Fruit fly (Drosophila melanogaster) whole organism, embryonic: ENCODE results near the gene IntS6.

ENCODE experiments used
- Blimp-1 ChIP-seq: fragments of 200-800 bp; sonication (Bioruptor generic); optimal IDR thresholded peaks from 3 replicates; lab custom pipeline; 2018; ENCODE audit warnings: missing biosample characterization, missing genetic modification characterization, mild to moderate bottlenecking, moderate library complexity, missing genetic modification reagents
- BtbVII ChIP-seq: fragments of 200-800 bp; sonication (Bioruptor generic); optimal IDR thresholded peaks from 3 replicates; lab custom pipeline; 2017; ENCODE audit warnings: missing biosample characterization, mild to moderate bottlenecking, missing genetic modification characterization
- CG10654 ChIP-seq: fragments of 200-800 bp; sonication (Bioruptor generic); optimal IDR thresholded peaks from 2 replicates; lab custom pipeline; 2016; ENCODE audit warnings: missing biosample characterization, missing genetic modification characterization
- CG11456 ChIP-seq: fragments of 200-800 bp; sonication (Bioruptor generic); IDR thresholded peaks from 3 replicates; pipeline ENCODE4 v1.3.6; 2022; ENCODE audit warnings: missing biosample characterization, missing genetic modification characterization
- CG11560 ChIP-seq: fragments of 200-800 bp; sonication (Bioruptor generic); IDR thresholded peaks from 3 replicates; pipeline ENCODE4 v1.3.6; 2022; ENCODE audit warnings: missing biosample characterization, missing genetic modification characterization
- CG11723 ChIP-seq: fragments of 200-800 bp; sonication (Bioruptor generic); optimal IDR thresholded peaks from 2 replicates; lab custom pipeline; 2017; ENCODE audit warnings: missing biosample characterization, mild to moderate bottlenecking, missing genetic modification characterization
- CG1233 ChIP-seq: fragments of 200-800 bp; sonication (Bioruptor generic); optimal IDR thresholded peaks from 4 replicates; lab custom pipeline; 2018; ENCODE audit warnings: missing biosample characterization, mild to moderate bottlenecking, missing genetic modification characterization
- CG15479 ChIP-seq: fragments of 200-800 bp; sonication (Bioruptor generic); optimal IDR thresholded peaks from 3 replicates; lab custom pipeline; 2019; ENCODE audit warnings: missing biosample characterization, mild to moderate bottlenecking, missing genetic modification characterization, moderate library complexity
- CG1602 ChIP-seq: fragments of 200-800 bp; sonication (Bioruptor generic); optimal IDR thresholded peaks from 3 replicates; lab custom pipeline; 2016; ENCODE audit warnings: missing biosample characterization, missing genetic modification characterization
- CG16863 ChIP-seq: fragments of 200-800 bp; sonication (Bioruptor generic); optimal IDR thresholded peaks from 3 replicates; lab custom pipeline; 2016; ENCODE audit warnings: missing biosample characterization, missing genetic modification characterization
- CG17361 ChIP-seq: fragments of 200-800 bp; sonication (Bioruptor generic); IDR thresholded peaks from 3 replicates; pipeline ENCODE4 v1.3.6; 2022; ENCODE audit warnings: missing biosample characterization, missing genetic modification characterization
- CG31224 ChIP-seq: fragments of 200-800 bp; sonication (Bioruptor generic); IDR thresholded peaks from 2 replicates; pipeline ENCODE4 v1.3.6; 2022; ENCODE audit warnings: missing biosample characterization, missing genetic modification characterization
- CG31441 ChIP-seq: fragments of 200-800 bp; sonication (Bioruptor generic); IDR thresholded peaks from 2 replicates; pipeline ENCODE4 v1.3.6; 2022; ENCODE audit warnings: missing biosample characterization, missing genetic modification characterization
- CG43689 ChIP-seq: fragments of 200-800 bp; sonication (Bioruptor generic); IDR thresholded peaks from 2 replicates; pipeline ENCODE4 v1.3.6; 2022; ENCODE audit warnings: missing biosample characterization, missing genetic modification characterization
- CG8290 ChIP-seq, 3 experiments: fragments of 200-800 bp; sonication (Bioruptor generic); optimal IDR thresholded peaks; 2 replicates each; lab custom pipeline; 2016 to 2019; ENCODE audit warnings: missing biosample characterization in 3 of 3, missing genetic modification characterization in 3 of 3, mild to moderate bottlenecking in 2 of 3, moderate library complexity in 1 of 3
- CG9727 ChIP-seq: fragments of 200-800 bp; sonication (Bioruptor generic); optimal IDR thresholded peaks from 3 replicates; lab custom pipeline; 2017; ENCODE audit warnings: missing biosample characterization, mild to moderate bottlenecking, missing genetic modification characterization
- Chrac-16 ChIP-seq: fragments of 200-800 bp; sonication (Bioruptor generic); optimal IDR thresholded peaks from 3 replicates; lab custom pipeline; 2016; ENCODE audit warnings: missing biosample characterization, missing genetic modification characterization
- H2.0 ChIP-seq: fragments of 200-800 bp; sonication (Bioruptor generic); IDR thresholded peaks from 2 replicates; pipeline ENCODE4 v1.3.6; 2022; ENCODE audit warnings: missing biosample characterization, missing genetic modification characterization
- Hr3 ChIP-seq: fragments of 200-800 bp; sonication (Bioruptor generic); optimal IDR thresholded peaks from 3 replicates; lab custom pipeline; 2016; ENCODE audit warnings: missing biosample characterization, missing genetic modification characterization
- Hr78 ChIP-seq, 2 experiments: fragments of 200-800 bp in 1 of 2; fragments of >200 bp in 1 of 2; sonication (Bioruptor generic) in 1 of 2; optimal IDR thresholded peaks; 2 replicates each; lab custom pipeline; 2017 to 2019; ENCODE audit warnings: missing biosample characterization in 2 of 2, missing genetic modification characterization in 2 of 2, mild to moderate bottlenecking in 1 of 2, moderate library complexity in 1 of 2
- Nf-YC ChIP-seq: fragments of 200-800 bp; optimal IDR thresholded peaks from 3 replicates; lab custom pipeline; 2019; ENCODE audit warnings: missing biosample characterization, mild to moderate bottlenecking, missing genetic modification characterization, moderate library complexity
- PHDP ChIP-seq: fragments of 200-800 bp; sonication (Bioruptor generic); optimal IDR thresholded peaks from 3 replicates; lab custom pipeline; 2018; ENCODE audit warnings: missing biosample characterization, mild to moderate bottlenecking, missing genetic modification characterization, moderate library complexity
- Ptx1 ChIP-seq: fragments of 200-800 bp; sonication (Bioruptor generic); IDR thresholded peaks from 2 replicates; pipeline ENCODE4 v1.3.6; 2022; ENCODE audit warnings: missing biosample characterization, missing genetic modification characterization
- Sox100B ChIP-seq: fragments of 200-800 bp; sonication (Bioruptor generic); optimal IDR thresholded peaks from 3 replicates; lab custom pipeline; 2018; ENCODE audit warnings: missing biosample characterization, mild to moderate bottlenecking, missing genetic modification characterization
- Spps ChIP-seq: fragments of 200-800 bp; sonication (Bioruptor generic); optimal IDR thresholded peaks from 2 replicates; lab custom pipeline; 2018; ENCODE audit warnings: missing biosample characterization, mild to moderate bottlenecking, missing genetic modification characterization
- Sry-β ChIP-seq: fragments of 200-800 bp; sonication (Bioruptor generic); optimal IDR thresholded peaks from 2 replicates; lab custom pipeline; 2018; ENCODE audit warnings: missing biosample characterization, mild to moderate bottlenecking, missing genetic modification characterization, moderate library complexity
- Ssrp ChIP-seq: fragments of 200-800 bp; sonication (Bioruptor generic); optimal IDR thresholded peaks from 2 replicates; lab custom pipeline; 2018; ENCODE audit warnings: missing biosample characterization, mild to moderate bottlenecking, missing genetic modification characterization, moderate library complexity
- al ChIP-seq: fragments of 200-800 bp; sonication (Bioruptor generic); IDR thresholded peaks from 2 replicates; pipeline ENCODE4 v1.3.6; 2022; ENCODE audit warnings: missing biosample characterization, missing genetic modification characterization
- ap ChIP-seq: fragments of 200-800 bp; sonication (Bioruptor generic); IDR thresholded peaks from 2 replicates; pipeline ENCODE4 v1.3.6; 2022; ENCODE audit warnings: missing biosample characterization, missing genetic modification characterization
- bcd ChIP-seq: fragments of 200-800 bp; sonication (Bioruptor generic); optimal IDR thresholded peaks from 2 replicates; lab custom pipeline; 2017; ENCODE audit warnings: missing biosample characterization, mild to moderate bottlenecking, missing genetic modification characterization
- danr ChIP-seq: fragments of 200-800 bp; sonication (Bioruptor generic); IDR thresholded peaks from 2 replicates; pipeline ENCODE4 v1.3.6; 2022; ENCODE audit warnings: missing biosample characterization, missing genetic modification characterization
- dm ChIP-seq: fragments of 200-800 bp; sonication (Bioruptor generic); optimal IDR thresholded peaks from 3 replicates; lab custom pipeline; 2016; ENCODE audit warnings: missing biosample characterization, missing genetic modification characterization
- ewg ChIP-seq: fragments of 200-800 bp; sonication (Bioruptor generic); optimal IDR thresholded peaks from 3 replicates; lab custom pipeline; 2017; ENCODE audit warnings: mild to moderate bottlenecking, missing biosample characterization, missing genetic modification reagents, missing genetic modification characterization
- gcm ChIP-seq: fragments of 200-800 bp; sonication (Bioruptor generic); optimal IDR thresholded peaks from 2 replicates; lab custom pipeline; 2019; ENCODE audit warnings: missing biosample characterization, mild to moderate bottlenecking, missing genetic modification characterization, moderate library complexity
- gem ChIP-seq: fragments of 200-800 bp; sonication (Bioruptor generic); optimal IDR thresholded peaks from 2 replicates; lab custom pipeline; 2019; ENCODE audit warnings: missing biosample characterization, mild to moderate bottlenecking, missing genetic modification characterization, moderate library complexity
- grau ChIP-seq: fragments of 200-800 bp; optimal IDR thresholded peaks from 3 replicates; lab custom pipeline; 2019; ENCODE audit warnings: missing biosample characterization, mild to moderate bottlenecking, missing genetic modification characterization, moderate library complexity
- lab ChIP-seq: fragments of 200-800 bp; sonication (Bioruptor generic); optimal IDR thresholded peaks from 3 replicates; lab custom pipeline; 2017; ENCODE audit warnings: missing biosample characterization, missing genetic modification characterization, mild to moderate bottlenecking, moderate library complexity, missing genetic modification reagents
- lola ChIP-seq, 3 experiments: fragments of >200 bp in 2 of 3; fragments of 200-800 bp in 1 of 3; sonication (Bioruptor generic) in 1 of 3; optimal IDR thresholded peaks; 2 replicates each; lab custom pipeline; 2017 to 2019; ENCODE audit warnings: missing biosample characterization in 3 of 3, missing genetic modification characterization in 3 of 3, mild to moderate bottlenecking in 1 of 3, moderate library complexity in 1 of 3
- nau ChIP-seq: fragments of 200-800 bp; sonication (Bioruptor generic); optimal IDR thresholded peaks from 3 replicates; lab custom pipeline; 2017; ENCODE audit warnings: missing biosample characterization, mild to moderate bottlenecking, missing genetic modification characterization, missing genetic modification reagents
- nom ChIP-seq: fragments of 200-800 bp; sonication (Bioruptor generic); optimal IDR thresholded peaks from 2 replicates; lab custom pipeline; 2017; ENCODE audit warnings: missing biosample characterization, missing genetic modification characterization, mild to moderate bottlenecking, moderate library complexity, missing genetic modification reagents
- odd ChIP-seq: fragments of 200-800 bp; sonication (Bioruptor generic); optimal IDR thresholded peaks from 2 replicates; lab custom pipeline; 2017; ENCODE audit warnings: missing biosample characterization, mild to moderate bottlenecking, missing genetic modification characterization
- pb ChIP-seq: fragments of 200-800 bp; sonication (Bioruptor generic); optimal IDR thresholded peaks from 3 replicates; lab custom pipeline; 2016; ENCODE audit warnings: missing biosample characterization, missing genetic modification characterization
- prd ChIP-seq, 3 experiments: fragments of >200 bp in 2 of 3; fragments of 200-800 bp in 1 of 3; sonication (Bioruptor generic) in 1 of 3; optimal IDR thresholded peaks in 2 of 3; IDR thresholded peaks in 1 of 3; 2 replicates in 2 of 3; 3 replicates in 1 of 3; pipeline versions ENCODE4 v1.3.6 to Lab custom; 2017 to 2022; ENCODE audit warnings: missing biosample characterization in 1 of 3, missing genetic modification characterization in 1 of 3
- row ChIP-seq: fragments of 200-800 bp; sonication (Bioruptor generic); IDR thresholded peaks from 3 replicates; pipeline ENCODE4 v1.3.6; 2022; ENCODE audit warnings: missing biosample characterization, missing genetic modification characterization
- ssp ChIP-seq: fragments of 200-800 bp; sonication (Bioruptor generic); IDR thresholded peaks from 2 replicates; pipeline ENCODE4 v1.3.6; 2022; ENCODE audit warnings: missing biosample characterization, missing genetic modification characterization
- tll ChIP-seq, 2 experiments: fragments of 200-800 bp in 1 of 2; fragments of >200 bp in 1 of 2; sonication (Bioruptor generic) in 1 of 2; optimal IDR thresholded peaks; 2 replicates each; lab custom pipeline; 2017 to 2019; ENCODE audit warnings: missing biosample characterization in 2 of 2, missing genetic modification characterization in 2 of 2, mild to moderate bottlenecking in 1 of 2, moderate library complexity in 1 of 2
- toy ChIP-seq: fragments of 200-800 bp; sonication (Bioruptor generic); IDR thresholded peaks from 2 replicates; pipeline ENCODE4 v1.3.6; 2022; ENCODE audit warnings: missing biosample characterization, missing genetic modification characterization
- twi ChIP-seq: fragments of 200-800 bp; optimal IDR thresholded peaks from 2 replicates; lab custom pipeline; 2019; ENCODE audit warnings: missing biosample characterization, mild to moderate bottlenecking, missing genetic modification characterization, moderate library complexity

IntS6 gene

dm6 chrX:5698087-5698727 is 48.8 kb downstream of the IntS6 start, which contains the start of gene AdamTS-B (continued):
- TF ChIP-seq nau (GFP tag; lab: Kevin White, UChicago) (no peak), CG11456 (0 out of 3 replicates have a peak, but pooled peaks have one; percentile 40), CG17361 (GFP tag; lab: Robert Waterston, UW) (peak; percentile 72), Chrac-16 (GFP tag; lab: Kevin White, UChicago) (peak; percentile 24), lola (GFP tag; optimal IDR thresholded peaks at IDR 0.05; lab: Kevin White, UChicago) (peak in 1 of 3 experiments; percentile 62), lab (GFP tag; lab: Kevin White, UChicago) (peak; percentile 32), CG16863 (GFP tag; lab: Kevin White, UChicago) (no peak), ewg (GFP tag; lab: Kevin White, UChicago) (peak; percentile 8), Sox100B (GFP tag; lab: Kevin White, UChicago) (peak; percentile 58), CG9727 (peak; percentile 40), Ptx1 (GFP tag; lab: Robert Waterston, UW) (peak; percentile 56), toy (GFP tag; lab: Robert Waterston, UW) (no peak), CG15479 (GFP tag; lab: Kevin White, UChicago) (peak; percentile 22), bcd (GFP tag; lab: Kevin White, UChicago) (peak; percentile 44), PHDP (tag; lab: Kevin White, UChicago) (peak; percentile 19), Nf-YC (tag; lab: Kevin White, UChicago) (peak; percentile 25), BtbVII (GFP tag; lab: Kevin White, UChicago) (peak; percentile 28), CG10654 (no peak), H2.0 (peak; percentile 22; the same call in 1 of the 2 replicates), nom (GFP tag; lab: Kevin White, UChicago) (peak; percentile 47), odd (GFP tag; lab: Kevin White, UChicago) (no peak), grau (tag; lab: Kevin White, UChicago) (peak; percentile 36), CG1233 (GFP tag; lab: Kevin White, UChicago) (peak; percentile 49), dm (GFP tag; lab: Kevin White, UChicago) (no peak), CG1602 (peak; percentile 9), prd (optimal IDR thresholded peaks at IDR 0.05; lab: Kevin White, UChicago) (no peak), prd (GFP tag; IDR thresholded peaks at IDR 0.05; lab: Robert Waterston, UW) (peak; percentile 41; the same call in 1 of the 3 replicates), gem (tag; lab: Kevin White, UChicago) (peak; percentile 69), Ssrp (tag; lab: Kevin White, UChicago) (peak; percentile 63), twi (tag; lab: Kevin White, UChicago) (no peak), CG31441 (GFP tag; lab: Robert Waterston, UW) (peak; percentile 67), al (GFP tag; lab: Robert Waterston, UW) (no peak), Spps (tag; lab: Kevin White, UChicago) (no peak), Hr78 (GFP tag; optimal IDR thresholded peaks at IDR 0.05; lab: Kevin White, UChicago) (no peak), CG11723 (GFP tag; lab: Kevin White, UChicago) (peak; percentile 4), CG43689 (GFP tag; lab: Robert Waterston, UW) (no peak), ssp (GFP tag; lab: Robert Waterston, UW) (peak; percentile 23; the same call in 1 of the 2 replicates), pb (GFP tag; lab: Kevin White, UChicago) (no peak), Blimp-1 (GFP tag; lab: Kevin White, UChicago) (peak; percentile 37), row (GFP tag; lab: Robert Waterston, UW) (peak; percentile 81), ap (0 out of 2 replicates have a peak, but pooled peaks have one; percentile 13), Sry-β (GFP tag; lab: Kevin White, UChicago) (peak; percentile 88), danr (GFP tag; lab: Robert Waterston, UW) (no peak), CG31224 (GFP tag; lab: Robert Waterston, UW) (no peak), CG8290 (GFP tag; optimal IDR thresholded peaks at IDR 0.05; lab: Kevin White, UChicago) (peak; percentile 47), CG8290 (tag; optimal IDR thresholded peaks at IDR 0.05; lab: Kevin White, UChicago) (no peak), Hr3 (GFP tag; lab: Kevin White, UChicago) (peak; percentile 38), tll (GFP tag; optimal IDR thresholded peaks at IDR 0.05; lab: Kevin White, UChicago) (no peak), CG11560 (tag; lab: Robert Waterston, UW) (no peak), gcm (GFP tag; lab: Kevin White, UChicago) (peak; percentile 25)
